Fruit fly (Drosophila melanogaster): ENCODE measurements around the gene MME1.

dm6 chr2L:7028440-7028839 lies 1.1 kb downstream of the MME1 start:
- TF ChIP-seq CG7101 (tag; optimal IDR thresholded peaks at IDR 0.05) (no peak), CG1620 (GFP tag; optimal IDR thresholded peaks at IDR 0.05) (no peak), CG33017 (tag; optimal IDR thresholded peaks at IDR 0.05) (no peak), Crg-1 (GFP tag; optimal IDR thresholded peaks at IDR 0.05) (no peak), kay (GFP tag; ENCODE audit: borderline replicate concordance) (no peak)
